Fruit fly (Drosophila melanogaster) whole organism, prepupa: ENCODE measurements around the gene mRNA-cap.

Experiments
- CG10631 ChIP-seq: fragments of 200-800 bp; sonication (Bioruptor generic); optimal IDR thresholded peaks from 2 replicates; lab custom pipeline; 2016; ENCODE audit warnings: missing biosample characterization, missing genetic modification characterization
- CG10669 ChIP-seq: fragments of 200-800 bp; sonication (Bioruptor generic); optimal IDR thresholded peaks from 3 replicates; lab custom pipeline; 2018; ENCODE audit warnings: missing biosample characterization, mild to moderate bottlenecking, missing genetic modification characterization, moderate library complexity
- CG11294 ChIP-seq: fragments of 200-800 bp; sonication (Bioruptor generic); IDR thresholded peaks from 2 replicates; pipeline ENCODE4 v1.3.6; 2022; ENCODE audit warnings: missing biosample characterization, missing genetic modification characterization
- CG11762 ChIP-seq: fragments of 200-800 bp; sonication (Bioruptor generic); optimal IDR thresholded peaks from 3 replicates; lab custom pipeline; 2016; ENCODE audit warnings: missing biosample characterization, missing genetic modification characterization; ENCODE audit not compliant: insufficient read depth
- CG11902 ChIP-seq: fragments of 200-800 bp; sonication (Bioruptor generic); optimal IDR thresholded peaks from 3 replicates; lab custom pipeline; 2016; ENCODE audit warnings: missing biosample characterization, missing genetic modification characterization
- CG15336 ChIP-seq: fragments of 200-800 bp; sonication (Bioruptor generic); IDR thresholded peaks from 2 replicates; pipeline ENCODE4 v1.3.6; 2022; ENCODE audit warnings: missing biosample characterization, missing genetic modification characterization
- CG1621 ChIP-seq: fragments of 200-800 bp; sonication (Bioruptor generic); optimal IDR thresholded peaks from 3 replicates; lab custom pipeline; 2018; ENCODE audit warnings: missing biosample characterization, mild to moderate bottlenecking, missing genetic modification characterization
- CG16779 ChIP-seq: fragments of 200-800 bp; sonication (Bioruptor generic); optimal IDR thresholded peaks from 3 replicates; lab custom pipeline; 2017; ENCODE audit warnings: missing biosample characterization, mild to moderate bottlenecking, missing genetic modification characterization
- CG3032 ChIP-seq: fragments of 200-800 bp; optimal IDR thresholded peaks from 2 replicates; lab custom pipeline; 2019; ENCODE audit warnings: missing biosample characterization, mild to moderate bottlenecking, missing genetic modification characterization, moderate library complexity
- CG31627 ChIP-seq: fragments of 200-800 bp; sonication (Bioruptor generic); optimal IDR thresholded peaks from 3 replicates; lab custom pipeline; 2016; ENCODE audit warnings: missing biosample characterization, missing genetic modification characterization
- CG32006 ChIP-seq: fragments of 200-800 bp; sonication (Bioruptor generic); optimal IDR thresholded peaks from 3 replicates; lab custom pipeline; 2017; ENCODE audit warnings: missing biosample characterization, mild to moderate bottlenecking, missing genetic modification characterization
- CG34406 ChIP-seq: fragments of 200-800 bp; sonication (Bioruptor generic); optimal IDR thresholded peaks from 3 replicates; lab custom pipeline; 2016; ENCODE audit warnings: missing biosample characterization, missing genetic modification characterization
- CG4318 ChIP-seq: fragments of 200-800 bp; sonication (Bioruptor generic); optimal IDR thresholded peaks from 3 replicates; lab custom pipeline; 2017; ENCODE audit warnings: missing biosample characterization, mild to moderate bottlenecking, missing genetic modification characterization
- CG6163 ChIP-seq: fragments of 200-800 bp; sonication (Bioruptor generic); IDR thresholded peaks from 3 replicates; pipeline ENCODE4 v1.3.6; 2022; ENCODE audit warnings: missing biosample characterization, missing genetic modification characterization
- CG6276 ChIP-seq: fragments of 200-800 bp; sonication (Bioruptor generic); optimal IDR thresholded peaks from 2 replicates; lab custom pipeline; 2017; ENCODE audit warnings: missing biosample characterization, mild to moderate bottlenecking, missing genetic modification characterization
- CG6854 ChIP-seq: fragments of 200-800 bp; sonication (Bioruptor generic); optimal IDR thresholded peaks from 2 replicates; lab custom pipeline; 2017; ENCODE audit warnings: missing biosample characterization, mild to moderate bottlenecking, missing genetic modification characterization
- CG8119 ChIP-seq: fragments of 200-800 bp; sonication (Bioruptor generic); IDR thresholded peaks from 3 replicates; pipeline ENCODE4 v1.3.6; 2022; ENCODE audit warnings: missing biosample characterization, missing genetic modification characterization
- CG8319 ChIP-seq: fragments of 200-800 bp; sonication (Bioruptor generic); optimal IDR thresholded peaks from 3 replicates; lab custom pipeline; 2016; ENCODE audit warnings: missing biosample characterization, missing genetic modification characterization
- CG8632 ChIP-seq: fragments of 200-800 bp; sonication (Bioruptor generic); optimal IDR thresholded peaks from 3 replicates; lab custom pipeline; 2016; ENCODE audit warnings: missing biosample characterization, missing genetic modification characterization
- CG9139 ChIP-seq: fragments of 200-800 bp; sonication (Bioruptor generic); optimal IDR thresholded peaks from 3 replicates; lab custom pipeline; 2017; ENCODE audit warnings: missing biosample characterization, mild to moderate bottlenecking, missing genetic modification characterization
- Eip75B ChIP-seq: fragments of 200-800 bp; sonication (Bioruptor generic); optimal IDR thresholded peaks from 3 replicates; lab custom pipeline; 2016; ENCODE audit warnings: missing biosample characterization, missing genetic modification characterization
- Eip78C ChIP-seq: fragments of 200-800 bp; sonication (Bioruptor generic); peaks from one replicate; lab custom pipeline; 2016; ENCODE audit warnings: missing biosample characterization, missing genetic modification characterization
- Eip93F ChIP-seq: fragments of 200-800 bp; sonication (Bioruptor generic); optimal IDR thresholded peaks from 2 replicates; lab custom pipeline; 2016; ENCODE audit warnings: missing biosample characterization, mild to moderate bottlenecking, missing genetic modification characterization
- Ets21C ChIP-seq: fragments of 200-800 bp; sonication (Bioruptor generic); optimal IDR thresholded peaks from 3 replicates; lab custom pipeline; 2016; ENCODE audit warnings: missing biosample characterization, missing genetic modification characterization
- Ets96B ChIP-seq: fragments of 200-800 bp; optimal IDR thresholded peaks from 2 replicates; lab custom pipeline; 2019; ENCODE audit warnings: missing biosample characterization, mild to moderate bottlenecking, missing genetic modification characterization, moderate library complexity
- Hr38 ChIP-seq: sonication (Bioruptor generic); optimal IDR thresholded peaks from 2 replicates; lab custom pipeline; 2016; ENCODE audit warnings: missing biosample characterization, missing genetic modification characterization
- Hr39 ChIP-seq: fragments of 200-800 bp; sonication (Bioruptor generic); optimal IDR thresholded peaks from 2 replicates; lab custom pipeline; 2016; ENCODE audit warnings: missing biosample characterization, missing genetic modification characterization
- Hr4 ChIP-seq: fragments of 200-800 bp; sonication (Bioruptor generic); optimal IDR thresholded peaks from 3 replicates; lab custom pipeline; 2016; ENCODE audit warnings: missing biosample characterization, missing genetic modification characterization
- Met ChIP-seq: fragments of 200-800 bp; sonication (Bioruptor generic); optimal IDR thresholded peaks from 3 replicates; lab custom pipeline; 2016; ENCODE audit warnings: missing biosample characterization, missing genetic modification characterization
- OdsH ChIP-seq: fragments of 200-800 bp; sonication (Bioruptor generic); optimal IDR thresholded peaks from 3 replicates; lab custom pipeline; 2016; ENCODE audit warnings: missing biosample characterization, missing genetic modification characterization
- Smox ChIP-seq: fragments of 200-800 bp; sonication (Bioruptor generic); optimal IDR thresholded peaks from 3 replicates; lab custom pipeline; 2016; ENCODE audit warnings: missing biosample characterization, missing genetic modification characterization
- Sox102F ChIP-seq: fragments of 200-800 bp; sonication (Bioruptor generic); optimal IDR thresholded peaks from 2 replicates; lab custom pipeline; 2016; ENCODE audit warnings: missing biosample characterization, mild to moderate bottlenecking, missing genetic modification characterization
- Sox14 ChIP-seq: fragments of 200-800 bp; sonication (Bioruptor generic); optimal IDR thresholded peaks from 3 replicates; lab custom pipeline; 2016; ENCODE audit warnings: missing biosample characterization, missing genetic modification characterization
- Sox15 ChIP-seq: fragments of 200-800 bp; sonication (Bioruptor generic); optimal IDR thresholded peaks from 3 replicates; lab custom pipeline; 2016; ENCODE audit warnings: missing biosample characterization, missing genetic modification characterization
- achi ChIP-seq: fragments of 200-800 bp; sonication (Bioruptor generic); optimal IDR thresholded peaks from 3 replicates; lab custom pipeline; 2016; ENCODE audit warnings: missing biosample characterization, missing genetic modification characterization
- acj6 ChIP-seq: fragments of 200-800 bp; sonication (Bioruptor generic); optimal IDR thresholded peaks from 3 replicates; lab custom pipeline; 2016; ENCODE audit warnings: missing biosample characterization, missing genetic modification characterization
- dac ChIP-seq: fragments of 200-800 bp; sonication (Bioruptor generic); optimal IDR thresholded peaks from 2 replicates; lab custom pipeline; 2017; ENCODE audit warnings: missing biosample characterization, mild to moderate bottlenecking, missing genetic modification characterization
- dsx ChIP-seq: fragments of 200-800 bp; optimal IDR thresholded peaks from 3 replicates; lab custom pipeline; 2019; ENCODE audit warnings: missing biosample characterization, mild to moderate bottlenecking, missing genetic modification characterization, moderate library complexity; ENCODE audit not compliant: poor library complexity, severe bottlenecking
- eg ChIP-seq: fragments of 200-800 bp; sonication (Bioruptor generic); IDR thresholded peaks from 3 replicates; pipeline ENCODE4 v1.3.6; 2022; ENCODE audit warnings: missing biosample characterization, missing genetic modification characterization
- fd59A ChIP-seq: fragments of 200-800 bp; sonication (Bioruptor generic); optimal IDR thresholded peaks from 2 replicates; lab custom pipeline; 2017; ENCODE audit warnings: missing biosample characterization, mild to moderate bottlenecking, missing genetic modification characterization, missing genetic modification reagents
- fd85E ChIP-seq: fragments of 200-800 bp; sonication (Bioruptor generic); optimal IDR thresholded peaks from 3 replicates; lab custom pipeline; 2016; ENCODE audit warnings: missing biosample characterization, missing genetic modification characterization
- fkh ChIP-seq: fragments of 200-800 bp; sonication (Bioruptor generic); optimal IDR thresholded peaks from 3 replicates; lab custom pipeline; 2017; ENCODE audit warnings: missing biosample characterization, mild to moderate bottlenecking, missing genetic modification characterization, moderate library complexity
- lz ChIP-seq: fragments of 200-800 bp; sonication (Bioruptor generic); optimal IDR thresholded peaks from 3 replicates; lab custom pipeline; 2016; ENCODE audit warnings: missing biosample characterization, missing genetic modification characterization
- net ChIP-seq: fragments of 200-800 bp; sonication (Bioruptor generic); optimal IDR thresholded peaks from 3 replicates; lab custom pipeline; 2016; ENCODE audit warnings: missing biosample characterization, missing genetic modification characterization
- pdm3 ChIP-seq: fragments of 200-800 bp; sonication (Bioruptor generic); optimal IDR thresholded peaks from 3 replicates; lab custom pipeline; 2016; ENCODE audit warnings: missing biosample characterization, missing genetic modification characterization
- salr ChIP-seq, 2 experiments: fragments of 200-800 bp; sonication (Bioruptor generic); optimal IDR thresholded peaks; 3 replicates each; lab custom pipeline; 2016 to 2018; ENCODE audit warnings: missing biosample characterization in 2 of 2, missing genetic modification characterization in 2 of 2, mild to moderate bottlenecking in 1 of 2
- spab ChIP-seq: fragments of 200-800 bp; sonication (Bioruptor generic); optimal IDR thresholded peaks from 2 replicates; lab custom pipeline; 2017; ENCODE audit warnings: missing biosample characterization, mild to moderate bottlenecking, missing genetic modification characterization, missing genetic modification reagents
- ss ChIP-seq, 2 experiments: fragments of 200-800 bp; sonication (Bioruptor generic); optimal IDR thresholded peaks; 2 replicates in 1 of 2; 3 replicates in 1 of 2; lab custom pipeline; 2017 to 2018; ENCODE audit warnings: mild to moderate bottlenecking in 2 of 2, missing biosample characterization in 2 of 2, missing genetic modification characterization in 2 of 2, moderate library complexity in 1 of 2
- svp ChIP-seq: fragments of 200-800 bp; sonication (Bioruptor generic); peaks from one replicate; lab custom pipeline; 2016; ENCODE audit warnings: missing biosample characterization, missing genetic modification characterization
- topi ChIP-seq: fragments of 200-800 bp; sonication (Bioruptor generic); optimal IDR thresholded peaks from 3 replicates; lab custom pipeline; 2016; ENCODE audit warnings: missing biosample characterization, missing genetic modification characterization
- vri ChIP-seq: fragments of 200-800 bp; sonication (Bioruptor generic); optimal IDR thresholded peaks from 3 replicates; lab custom pipeline; 2016; ENCODE audit warnings: missing biosample characterization, mild to moderate bottlenecking, missing genetic modification characterization

Gene mRNA-cap

DNA sequence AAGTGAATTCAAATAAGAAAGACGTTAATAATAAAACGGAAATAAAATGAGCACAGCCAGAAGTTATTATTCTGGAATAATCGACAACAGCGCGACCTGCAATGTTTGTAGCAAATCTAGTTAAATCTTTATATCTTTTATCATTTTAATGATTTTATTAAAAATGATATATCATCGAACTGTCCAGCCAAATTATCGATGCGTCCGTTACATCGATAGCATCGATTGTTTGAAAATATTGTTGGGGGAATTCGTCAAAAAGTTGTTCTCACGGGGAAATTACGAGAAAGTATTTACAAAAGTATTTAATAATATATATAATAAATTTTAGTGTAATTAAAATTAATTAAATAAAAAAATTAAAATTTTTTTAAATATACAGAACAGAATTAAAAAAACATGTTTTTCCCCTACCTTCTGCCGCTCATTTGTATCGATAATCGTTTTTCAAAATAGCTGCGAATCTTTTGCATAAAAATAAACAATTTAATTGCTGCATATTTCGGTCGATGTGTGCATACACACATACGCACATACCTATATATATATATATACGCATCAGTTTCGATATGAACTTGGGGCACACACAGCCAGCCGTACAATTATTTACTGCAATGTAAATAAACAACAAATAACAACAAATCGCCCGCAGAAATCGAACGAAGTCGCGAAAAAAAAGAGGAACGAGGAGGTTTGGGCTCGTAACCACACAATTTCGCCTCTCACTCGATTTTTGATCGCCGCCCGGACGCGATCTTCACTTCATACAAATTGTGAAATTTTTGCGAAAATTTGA, 517 bp upstream of the mRNA-cap start, which contains the start of gene CG32599:
Gene CG32599, plus strand, starts transcription at position 746 of the 796 bp plus-strand sequence.
- peak; percentile 3 for TF ChIP-seq OdsH (GFP tag; lab: Kevin White, UChicago)
- no peak for TF ChIP-seq CG6854
- no peak for TF ChIP-seq CG15336
- no peak for TF ChIP-seq ss (GFP tag; optimal IDR thresholded peaks at IDR 0.05; lab: Kevin White, UChicago)
- TF ChIP-seq fd59A (GFP tag; lab: Kevin White, UChicago), result no peak
- TF ChIP-seq Eip78C (GFP tag; lab: Kevin White, UChicago), result peak; percentile 39
- peak; percentile 36 for TF ChIP-seq CG10631
- TF ChIP-seq lz (GFP tag; lab: Kevin White, UChicago), result no peak
- no peak for TF ChIP-seq CG11294 (GFP tag; lab: Robert Waterston, UW)
- peak; percentile 11 for TF ChIP-seq acj6 (GFP tag; lab: Kevin White, UChicago)
- no peak for TF ChIP-seq CG6276 (GFP tag; lab: Kevin White, UChicago)
- TF ChIP-seq svp (GFP tag; lab: Kevin White, UChicago), result no peak
- TF ChIP-seq CG1621, result no peak
- TF ChIP-seq spab (GFP tag; lab: Kevin White, UChicago), result no peak
- TF ChIP-seq Hr4, result no peak
- TF ChIP-seq net (GFP tag; lab: Kevin White, UChicago), result no peak
- no peak for TF ChIP-seq CG8319 (GFP tag; lab: Kevin White, UChicago)
- TF ChIP-seq Eip75B, result no peak
- no peak for TF ChIP-seq topi (GFP tag; lab: Kevin White, UChicago)
- no peak for TF ChIP-seq CG9139 (GFP tag; lab: Kevin White, UChicago)
- TF ChIP-seq achi (GFP tag; lab: Kevin White, UChicago), result peak; percentile 15
- peak; percentile 4 for TF ChIP-seq Eip93F (GFP tag; lab: Kevin White, UChicago)
- TF ChIP-seq CG16779 (tag; lab: Kevin White, UChicago), result no peak
- TF ChIP-seq salr (GFP tag; optimal IDR thresholded peaks at IDR 0.05; lab: Kevin White, UChicago), result no peak
- no peak for TF ChIP-seq CG8119 (GFP tag; lab: Robert Waterston, UW)
- TF ChIP-seq pdm3 (GFP tag; lab: Kevin White, UChicago), result no peak
- peak; percentile 1 for TF ChIP-seq Smox (GFP tag; lab: Kevin White, UChicago)
- peak; percentile 14 for TF ChIP-seq Ets96B
- TF ChIP-seq Hr39 (GFP tag; lab: Kevin White, UChicago), result no peak
- TF ChIP-seq CG11902 (GFP tag; lab: Kevin White, UChicago), result no peak
- no peak for TF ChIP-seq Sox102F
- no peak for TF ChIP-seq vri (GFP tag; lab: Kevin White, UChicago)
- TF ChIP-seq Hr38 (GFP tag; lab: Kevin White, UChicago), result no peak
- TF ChIP-seq dac (GFP tag; lab: Kevin White, UChicago), result no peak
- TF ChIP-seq CG32006 (GFP tag; lab: Kevin White, UChicago), result no peak
- TF ChIP-seq CG10669 (GFP tag; lab: Kevin White, UChicago), result no peak
- no peak for TF ChIP-seq dsx
- TF ChIP-seq CG31627 (GFP tag; lab: Kevin White, UChicago), result no peak
- no peak for TF ChIP-seq Sox14
- TF ChIP-seq Met (GFP tag; lab: Kevin White, UChicago), result no peak
- TF ChIP-seq Sox15 (GFP tag; lab: Kevin White, UChicago), result no peak
- TF ChIP-seq CG11762 (GFP tag; lab: Kevin White, UChicago), result no peak
- peak; percentile 41; the same call in 1 of the 3 replicates for TF ChIP-seq CG6163 (GFP tag; lab: Robert Waterston, UW)
- TF ChIP-seq CG3032 (tag; lab: Kevin White, UChicago), result peak; percentile 23
- TF ChIP-seq fd85E, result no peak
- TF ChIP-seq CG4318, result no peak
- TF ChIP-seq Ets21C (GFP tag; lab: Kevin White, UChicago), result no peak
- no peak for TF ChIP-seq fkh (GFP tag; lab: Kevin White, UChicago)
- peak; percentile 19 for TF ChIP-seq CG8632
- TF ChIP-seq eg (GFP tag; lab: Robert Waterston, UW), result peak; percentile 62; the same call in 2 of the 3 replicates
- no peak for TF ChIP-seq CG34406 (GFP tag; lab: Kevin White, UChicago)
